Worm (Caenorhabditis elegans) whole organism, young adult: ENCODE data around the gene ref-1.

ENCODE experiments used
- C06A6.2 ChIP-seq: fragments of 200-800 bp; sonication (Bioruptor generic); conservative IDR thresholded peaks from 2 replicates; pipeline ENCODE4 v1.3.6; 2022; ENCODE audit warnings: missing genetic modification characterization, missing compliant biosample characterization
- C17E4.6 ChIP-seq: fragments of 200-800 bp; sonication (Bioruptor generic); IDR thresholded peaks from 2 replicates; pipeline ENCODE4 v1.3.6; 2022; ENCODE audit warnings: missing genetic modification reagents, missing genetic modification characterization, missing compliant biosample characterization
- D2030.7 ChIP-seq: fragments of 200-800 bp; sonication (Bioruptor generic); IDR thresholded peaks from 2 replicates; pipeline ENCODE4 v1.3.6; 2022; ENCODE audit warnings: missing genetic modification reagents, missing genetic modification characterization, missing compliant biosample characterization
- F33H1.4 ChIP-seq: fragments of 200-800 bp; sonication (Bioruptor generic); IDR thresholded peaks from 2 replicates; pipeline ENCODE4 v1.3.6; 2022; ENCODE audit warnings: missing genetic modification reagents, missing genetic modification characterization, missing compliant biosample characterization
- F49E8.2 ChIP-seq: sonication (generic microtip); optimal IDR thresholded peaks from 3 replicates; lab custom pipeline; 2017; ENCODE audit warnings: missing genetic modification characterization, mild to moderate bottlenecking, missing compliant biosample characterization, antibody characterized with exemption, moderate library complexity; ENCODE audit not compliant: insufficient read depth
- F52B5.7 ChIP-seq: sonication (generic microtip); optimal IDR thresholded peaks from 2 replicates; lab custom pipeline; 2016; ENCODE audit warnings: mild to moderate bottlenecking, missing genetic modification characterization, missing compliant biosample characterization
- F55B11.4 ChIP-seq: sonication (generic microtip); optimal IDR thresholded peaks from 2 replicates; lab custom pipeline; 2016; ENCODE audit warnings: missing compliant biosample characterization, missing genetic modification characterization, borderline replicate concordance; ENCODE audit not compliant: insufficient read depth
- F57C9.4 ChIP-seq: sonication (generic microtip); optimal IDR thresholded peaks from 2 replicates; lab custom pipeline; 2017; ENCODE audit warnings: mild to moderate bottlenecking, missing genetic modification characterization, missing compliant biosample characterization
- Y53F4B.3 ChIP-seq: fragments of 200-800 bp; sonication (Bioruptor generic); IDR thresholded peaks from 2 replicates; pipeline ENCODE4 v1.3.6; 2022; ENCODE audit warnings: missing genetic modification reagents, missing genetic modification characterization, missing compliant biosample characterization
- akir-1 ChIP-seq: fragments of 200-800 bp; sonication (Bioruptor generic); optimal IDR thresholded peaks from 2 replicates; lab custom pipeline; 2018; ENCODE audit warnings: mild to moderate bottlenecking, missing genetic modification characterization, moderate library complexity, missing compliant biosample characterization
- ama-1 ChIP-seq, 3 experiments: fragments of 150-350 bp in 1 of 3; sonication (generic microtip) in 2 of 3; optimal IDR thresholded peaks; 2 replicates each; lab custom pipeline; 2014 to 2018; ENCODE audit warnings: missing biosample characterization in 2 of 3, missing genetic modification characterization in 2 of 3, missing genetic modification reagents in 2 of 3
- ceh-100 ChIP-seq: fragments of 200-800 bp; sonication (Bioruptor generic); IDR thresholded peaks from 2 replicates; pipeline ENCODE4 v1.3.6; 2022; ENCODE audit warnings: missing genetic modification reagents, missing genetic modification characterization, missing compliant biosample characterization
- ceh-27 ChIP-seq: fragments of 200-800 bp; sonication (Bioruptor generic); optimal IDR thresholded peaks from 2 replicates; lab custom pipeline; 2018; ENCODE audit warnings: mild to moderate bottlenecking, missing genetic modification characterization, moderate library complexity, missing compliant biosample characterization
- ceh-79 ChIP-seq: sonication (generic microtip); optimal IDR thresholded peaks from 2 replicates; lab custom pipeline; 2017; ENCODE audit warnings: mild to moderate bottlenecking, missing genetic modification characterization, missing compliant biosample characterization
- ceh-91 ChIP-seq: fragments of 200-800 bp; sonication (Bioruptor generic); IDR thresholded peaks from 2 replicates; pipeline ENCODE4 v1.3.6; 2022; ENCODE audit warnings: missing genetic modification reagents, missing genetic modification characterization, missing compliant biosample characterization
- chd-7 ChIP-seq: sonication (generic microtip); optimal IDR thresholded peaks from 2 replicates; lab custom pipeline; 2016; ENCODE audit warnings: mild to moderate bottlenecking, missing genetic modification characterization, moderate library complexity, missing compliant biosample characterization
- die-1 ChIP-seq: sonication (generic microtip); optimal IDR thresholded peaks from 2 replicates; lab custom pipeline; 2016; ENCODE audit warnings: missing genotype, mild to moderate bottlenecking, missing genetic modification characterization, missing compliant biosample characterization
- dox-1 ChIP-seq: fragments of 200-800 bp; sonication (Bioruptor generic); IDR thresholded peaks from 2 replicates; pipeline ENCODE4 v1.3.6; 2022; ENCODE audit warnings: missing genetic modification reagents, missing genetic modification characterization, missing compliant biosample characterization
- dpl-1 ChIP-seq: fragments of 150-350 bp; optimal IDR thresholded peaks from 2 replicates; lab custom pipeline; 2014; ENCODE audit warnings: missing biosample characterization, missing genetic modification reagents, missing genetic modification characterization
- efl-1 ChIP-seq: fragments of 150-350 bp; optimal IDR thresholded peaks from 2 replicates; lab custom pipeline; 2014; ENCODE audit warnings: missing biosample characterization, missing genetic modification reagents, missing genetic modification characterization
- him-1 ChIP-seq: sonication (generic microtip); optimal IDR thresholded peaks from 2 replicates; lab custom pipeline; 2016; ENCODE audit warnings: missing genotype, missing genetic modification reagents, missing genetic modification characterization, missing compliant biosample characterization
- lag-1 ChIP-seq: fragments of 200-800 bp; sonication (Bioruptor generic); IDR thresholded peaks from 2 replicates; pipeline ENCODE4 v1.3.6; 2022; ENCODE audit warnings: missing genetic modification reagents, missing genetic modification characterization, missing compliant biosample characterization
- let-526 ChIP-seq: fragments of 200-800 bp; sonication (Bioruptor generic); IDR thresholded peaks from 2 replicates; pipeline ENCODE4 v1.3.6; 2022; ENCODE audit warnings: missing genetic modification reagents, missing genetic modification characterization, missing compliant biosample characterization
- let-607 ChIP-seq, 2 experiments: fragments of 200-800 bp in 1 of 2; sonication (Bioruptor generic) in 1 of 2; sonication (generic microtip) in 1 of 2; optimal IDR thresholded peaks; 2 replicates each; lab custom pipeline; 2016 to 2018; ENCODE audit warnings: mild to moderate bottlenecking in 2 of 2, missing compliant biosample characterization in 2 of 2, missing genetic modification characterization in 2 of 2, moderate library complexity in 2 of 2, missing genotype in 1 of 2
- lin-54 ChIP-seq: fragments of 200-800 bp; sonication (Bioruptor generic); optimal IDR thresholded peaks from 2 replicates; lab custom pipeline; 2018; ENCODE audit warnings: mild to moderate bottlenecking, missing genetic modification characterization, missing compliant biosample characterization
- lsl-1 ChIP-seq: fragments of 200-800 bp; sonication (Bioruptor generic); optimal IDR thresholded peaks from 2 replicates; lab custom pipeline; 2018; ENCODE audit warnings: mild to moderate bottlenecking, missing genetic modification characterization, moderate library complexity, missing compliant biosample characterization
- madf-3 ChIP-seq: fragments of 200-800 bp; sonication (Bioruptor generic); IDR thresholded peaks from 2 replicates; pipeline ENCODE4 v1.3.6; 2022; ENCODE audit warnings: missing genetic modification reagents, missing genetic modification characterization, missing compliant biosample characterization
- madf-6 ChIP-seq: fragments of 200-800 bp; sonication (Bioruptor generic); IDR thresholded peaks from 2 replicates; pipeline ENCODE4 v1.3.6; 2022; ENCODE audit warnings: missing genetic modification reagents, missing genetic modification characterization, missing compliant biosample characterization
- madf-8 ChIP-seq: fragments of 200-800 bp; sonication (Bioruptor generic); conservative IDR thresholded peaks from 2 replicates; pipeline ENCODE4 v1.3.6; 2022; ENCODE audit warnings: missing genetic modification reagents, missing genetic modification characterization, missing compliant biosample characterization
- mes-4 ChIP-seq: sonication (generic microtip); optimal IDR thresholded peaks from 2 replicates; lab custom pipeline; 2016; ENCODE audit warnings: missing genotype, missing genetic modification characterization, missing compliant biosample characterization
- nfya-1 ChIP-seq: sonication (generic microtip); optimal IDR thresholded peaks from 2 replicates; lab custom pipeline; 2017; ENCODE audit warnings: antibody characterized with exemption, missing compliant biosample characterization, missing genetic modification characterization, borderline replicate concordance; ENCODE audit not compliant: insufficient read depth
- rcor-1 ChIP-seq: fragments of 200-800 bp; sonication (Bioruptor generic); IDR thresholded peaks from 2 replicates; pipeline ENCODE4 v1.3.6; 2022; ENCODE audit warnings: missing genetic modification reagents, missing genetic modification characterization, missing compliant biosample characterization
- rpc-1 ChIP-seq, 2 experiments: fragments of 150-350 bp in 1 of 2; sonication (generic microtip) in 1 of 2; optimal IDR thresholded peaks; 2 replicates each; lab custom pipeline; 2014 to 2018; ENCODE audit warnings: missing biosample characterization in 1 of 2, missing genetic modification characterization in 1 of 2, missing genetic modification reagents in 1 of 2, missing genotype in 1 of 2
- sdz-38 ChIP-seq: sonication (generic microtip); optimal IDR thresholded peaks from 2 replicates; lab custom pipeline; 2016; ENCODE audit warnings: missing genotype, missing genetic modification characterization, missing compliant biosample characterization
- snpc-3.4 ChIP-seq: sonication (generic microtip); optimal IDR thresholded peaks from 2 replicates; lab custom pipeline; 2017; ENCODE audit warnings: missing genetic modification characterization, mild to moderate bottlenecking, missing compliant biosample characterization, antibody characterized with exemption, moderate library complexity, missing genotype, missing genetic modification reagents
- snpc-4 ChIP-seq, 5 experiments: fragments of 150-350 bp in 1 of 5; sonication (generic microtip) in 4 of 5; optimal IDR thresholded peaks; 2 replicates each; lab custom pipeline; 2014 to 2018; ENCODE audit warnings: missing genetic modification characterization in 5 of 5, missing biosample characterization in 3 of 5, antibody characterized with exemption in 2 of 5, mild to moderate bottlenecking in 2 of 5, missing compliant biosample characterization in 2 of 5, missing genotype in 2 of 5, moderate library complexity in 2 of 5, missing genetic modification reagents in 1 of 5
- tlf-1 ChIP-seq: fragments of 200-800 bp; sonication (Bioruptor generic); optimal IDR thresholded peaks from 2 replicates; lab custom pipeline; 2018; ENCODE audit warnings: mild to moderate bottlenecking, missing genetic modification characterization, missing compliant biosample characterization
- unc-130 ChIP-seq: sonication (generic microtip); optimal IDR thresholded peaks from 2 replicates; lab custom pipeline; 2016; ENCODE audit warnings: missing genetic modification reagents, missing genetic modification characterization, missing compliant biosample characterization
- xnd-1 ChIP-seq: sonication (generic microtip); optimal IDR thresholded peaks from 2 replicates; lab custom pipeline; 2016; ENCODE audit warnings: missing genotype, missing genetic modification reagents, missing genetic modification characterization, missing compliant biosample characterization
- ztf-18 ChIP-seq: sonication (generic microtip); optimal IDR thresholded peaks from 2 replicates; lab custom pipeline; 2016; ENCODE audit warnings: missing genotype, mild to moderate bottlenecking, missing genetic modification characterization, missing compliant biosample characterization
- ztf-22 ChIP-seq: fragments of 200-800 bp; sonication (Bioruptor generic); optimal IDR thresholded peaks from 2 replicates; lab custom pipeline; 2018; ENCODE audit warnings: mild to moderate bottlenecking, missing genetic modification characterization, moderate library complexity, missing compliant biosample characterization
- ztf-26 ChIP-seq: sonication (generic microtip); optimal IDR thresholded peaks from 2 replicates; lab custom pipeline; 2017; ENCODE audit warnings: missing genetic modification characterization, missing compliant biosample characterization
- ztf-28 ChIP-seq: fragments of 200-800 bp; sonication (Bioruptor generic); IDR thresholded peaks from 2 replicates; pipeline ENCODE4 v1.3.6; 2022; ENCODE audit warnings: missing genetic modification reagents, missing genetic modification characterization, missing compliant biosample characterization
- ztf-3 ChIP-seq: fragments of 200-800 bp; sonication (Bioruptor generic); optimal IDR thresholded peaks from 2 replicates; lab custom pipeline; 2018; ENCODE audit warnings: mild to moderate bottlenecking, missing genetic modification characterization, missing compliant biosample characterization

The ref-1 gene

DNA sequence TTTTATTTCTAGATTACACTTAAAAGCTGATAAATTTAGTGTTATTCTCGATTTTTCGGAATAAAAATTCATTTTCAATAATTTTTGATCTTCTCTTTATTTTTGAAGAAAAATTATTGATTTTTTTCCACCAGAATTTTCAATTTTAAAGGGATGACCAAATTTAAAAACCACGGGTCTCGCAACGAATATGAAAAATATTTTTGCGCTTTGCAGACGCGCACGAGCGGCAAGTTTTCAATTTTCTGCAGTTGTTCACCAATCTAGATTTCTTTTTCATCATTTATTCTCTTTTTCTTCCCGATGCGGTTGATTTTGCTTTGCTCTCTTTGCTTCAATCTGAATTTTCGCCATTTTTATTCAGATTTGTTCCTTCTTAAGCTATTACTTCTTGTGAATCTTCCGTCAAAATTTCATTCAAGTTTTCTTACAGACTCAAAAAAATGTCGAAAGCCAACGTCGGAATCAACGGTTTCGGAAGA, 47.4 kb upstream of the ref-1 start, which contains the start of gene gpd-4:
Gene gpd-4 (plus strand): TSS at position 432 of the 482 bp plus-strand sequence.
- peak; percentile 47 for TF ChIP-seq xnd-1 (tag; lab: Kevin White, UChicago)
- peak; percentile 7 for TF ChIP-seq snpc-3.4 (tag; lab: Kevin White, UChicago)
- TF ChIP-seq F49E8.2 = no peak
- no peak for TF ChIP-seq ztf-22 (GFP tag; lab: Kevin White, UChicago)
- TF ChIP-seq madf-3 = no peak
- no peak for TF ChIP-seq ztf-26 (tag; lab: Kevin White, UChicago)
- TF ChIP-seq efl-1 (GFP tag; lab: Kevin White, UChicago) = peak; percentile 90
- TF ChIP-seq snpc-4 (GFP tag; optimal IDR thresholded peaks at IDR 0.05; lab: Kevin White, UChicago) = no peak
- TF ChIP-seq snpc-4 (tag; optimal IDR thresholded peaks at IDR 0.05; lab: Kevin White, UChicago) = peak in 1 of 4 experiments; percentile 30
- peak; percentile 81 for TF ChIP-seq madf-6 (GFP tag; lab: Robert Waterston, UW)
- no peak for TF ChIP-seq rpc-1 (optimal IDR thresholded peaks at IDR 0.05; lab: Kevin White, UChicago)
- TF ChIP-seq rpc-1 (tag; optimal IDR thresholded peaks at IDR 0.05; lab: Kevin White, UChicago) = no peak
- TF ChIP-seq lsl-1 (GFP tag; lab: Kevin White, UChicago) = peak; percentile 39
- peak; percentile 82 for TF ChIP-seq ceh-91 (GFP tag; lab: Robert Waterston, UW)
- peak; percentile 31 for TF ChIP-seq dpl-1
- 0 out of 2 replicates have a peak, but pooled peaks have one; percentile 40 for TF ChIP-seq D2030.7 (GFP tag; lab: Robert Waterston, UW)
- TF ChIP-seq F33H1.4 (GFP tag; lab: Robert Waterston, UW) = peak; percentile 82
- TF ChIP-seq madf-8 (GFP tag; lab: Robert Waterston, UW) = peak; percentile 75

ce11 chrII:10172436-10172973, 45.8 kb upstream of the ref-1 start, which contains the start of gene wbp-11:
TSS of gene wbp-11 (plus strand) at chrII:10172923.
- TF ChIP-seq rcor-1 (GFP tag; lab: Robert Waterston, UW) (no peak), sdz-38 (tag; lab: Kevin White, UChicago) (no peak), him-1 (tag; lab: Kevin White, UChicago) (no peak), lsl-1 (GFP tag; lab: Kevin White, UChicago) (peak; percentile 4), chd-7 (tag; lab: Kevin White, UChicago) (no peak), unc-130 (GFP tag; lab: Kevin White, UChicago) (no peak), mes-4 (tag; lab: Kevin White, UChicago) (no peak), C06A6.2 (GFP tag; lab: Robert Waterston, UW) (no peak), Y53F4B.3 (no peak), ceh-79 (tag; lab: Kevin White, UChicago) (no peak), F57C9.4 (tag; lab: Kevin White, UChicago) (no peak), let-526 (GFP tag; lab: Robert Waterston, UW) (no peak), ceh-91 (GFP tag; lab: Robert Waterston, UW) (no peak), F49E8.2 (peak; percentile 25), efl-1 (GFP tag; lab: Kevin White, UChicago) (peak; percentile 23), die-1 (tag; lab: Kevin White, UChicago) (no peak), madf-3 (peak; percentile 90), dox-1 (GFP tag; lab: Robert Waterston, UW) (no peak), tlf-1 (GFP tag; lab: Kevin White, UChicago) (no peak), let-607 (tag; optimal IDR thresholded peaks at IDR 0.05; lab: Kevin White, UChicago) (no peak), F52B5.7 (tag; lab: Kevin White, UChicago) (no peak), akir-1 (no peak), ztf-18 (tag; lab: Kevin White, UChicago) (no peak), ceh-27 (GFP tag; lab: Kevin White, UChicago) (no peak), ceh-100 (GFP tag; lab: Robert Waterston, UW) (0 out of 2 replicates have a peak, but pooled peaks have one; percentile 24), F55B11.4 (tag; lab: Kevin White, UChicago) (no peak), ztf-3 (GFP tag; lab: Kevin White, UChicago) (no peak), C17E4.6 (GFP tag; lab: Robert Waterston, UW) (no peak), ztf-28 (GFP tag; lab: Robert Waterston, UW) (no peak), ama-1 (optimal IDR thresholded peaks at IDR 0.05; lab: Kevin White, UChicago) (no peak), ama-1 (GFP tag; optimal IDR thresholded peaks at IDR 0.05; lab: Kevin White, UChicago) (no peak), nfya-1 (no peak), lin-54 (GFP tag; lab: Kevin White, UChicago) (peak; percentile 0), lag-1 (no peak)
